Fruit fly (Drosophila melanogaster): ENCODE measurements around the gene CG7214.

Gene CG7214

dm6 chr2L:7775260-7775659 lies 30.6 kb upstream of the CG7214 start:
- TF ChIP-seq D (optimal IDR thresholded peaks at IDR 0.05): no peak
- no peak for TF ChIP-seq D (GFP tag; optimal IDR thresholded peaks at IDR 0.05)
- TF ChIP-seq ind (GFP tag; optimal IDR thresholded peaks at IDR 0.05): no peak
- TF ChIP-seq maf-S (GFP tag; optimal IDR thresholded peaks at IDR 0.05): no peak
- no peak for TF ChIP-seq CG9609 (GFP tag; optimal IDR thresholded peaks at IDR 0.05)
- no peak for TF ChIP-seq Awh (GFP tag; IDR thresholded peaks at IDR 0.05)
- no peak for TF ChIP-seq CG17568 (GFP tag; optimal IDR thresholded peaks at IDR 0.05)
- TF ChIP-seq so (GFP tag; IDR thresholded peaks at IDR 0.05): no peak
- no peak for TF ChIP-seq CG18476 (GFP tag; optimal IDR thresholded peaks at IDR 0.05)
- TF ChIP-seq CG12769 (tag; optimal IDR thresholded peaks at IDR 0.05): no peak
- no peak for TF ChIP-seq dan (GFP tag; IDR thresholded peaks at IDR 0.05)
- no peak for TF ChIP-seq CG3065 (GFP tag; optimal IDR thresholded peaks at IDR 0.05)
- TF ChIP-seq dysf (GFP tag; IDR thresholded peaks at IDR 0.05): no peak
- TF ChIP-seq bcd (GFP tag; optimal IDR thresholded peaks at IDR 0.05): no peak
- no peak for TF ChIP-seq br (optimal IDR thresholded peaks at IDR 0.05)
- TF ChIP-seq fd96Cb (tag; optimal IDR thresholded peaks at IDR 0.05): no peak
- TF ChIP-seq Kr (GFP tag; optimal IDR thresholded peaks at IDR 0.05): no peak
- TF ChIP-seq Hand (GFP tag; optimal IDR thresholded peaks at IDR 0.05): no peak

dm6 chr2L:7771891-7772290 lies 27.3 kb upstream of the CG7214 start:
- TF ChIP-seq CG6689 (GFP tag; IDR thresholded peaks at IDR 0.05) (0 out of 2 replicates have a peak, but pooled peaks have one; percentile 7), ase (GFP tag; IDR thresholded peaks at IDR 0.05) (peak; percentile 4; the same call in 1 of the 3 replicates), CG10654 (GFP tag; optimal IDR thresholded peaks at IDR 0.05) (no peak), twi (tag; optimal IDR thresholded peaks at IDR 0.05) (peak; percentile 78), slbo (GFP tag; IDR thresholded peaks at IDR 0.05) (peak; percentile 39), Rfx (GFP tag; IDR thresholded peaks at IDR 0.05) (peak; percentile 5; the same call in 1 of the 2 replicates), Optix (GFP tag; IDR thresholded peaks at IDR 0.05) (0 out of 3 replicates have a peak, but pooled peaks have one; percentile 12), bowl (GFP tag; IDR thresholded peaks at IDR 0.05) (0 out of 2 replicates have a peak, but pooled peaks have one; percentile 36), CG17568 (GFP tag; optimal IDR thresholded peaks at IDR 0.05) (peak; percentile 60), CG11456 (GFP tag; IDR thresholded peaks at IDR 0.05) (0 out of 3 replicates have a peak, but pooled peaks have one; percentile 22), Dfd (GFP tag; optimal IDR thresholded peaks at IDR 0.05) (no peak), disco-r (GFP tag; optimal IDR thresholded peaks at IDR 0.05) (no peak), CG11560 (tag; IDR thresholded peaks at IDR 0.05) (0 out of 3 replicates have a peak, but pooled peaks have one; percentile 8), sr (GFP tag; IDR thresholded peaks at IDR 0.05) (0 out of 3 replicates have a peak, but pooled peaks have one; percentile 33), CG12155 (GFP tag; optimal IDR thresholded peaks at IDR 0.05) (no peak)

- TF ChIP-seq NC2α (GFP tag; optimal IDR thresholded peaks at IDR 0.05): no peak
- TF ChIP-seq ham (GFP tag; IDR thresholded peaks at IDR 0.05): no peak
- no peak for TF ChIP-seq dati (GFP tag; IDR thresholded peaks at IDR 0.05)
- TF ChIP-seq zf30C (GFP tag; optimal IDR thresholded peaks at IDR 0.05): no peak
- peak; percentile 90 for TF ChIP-seq Deaf1 (tag; optimal IDR thresholded peaks at IDR 0.05)
- no peak for TF ChIP-seq CG16863 (GFP tag; optimal IDR thresholded peaks at IDR 0.05)
- no peak for TF ChIP-seq Ets97D (GFP tag; optimal IDR thresholded peaks at IDR 0.05)
- TF ChIP-seq mam (GFP tag; optimal IDR thresholded peaks at IDR 0.05): no peak
- TF ChIP-seq CG1647 (GFP tag; optimal IDR thresholded peaks at IDR 0.05): no peak
- no peak for TF ChIP-seq Hr51 (GFP tag; optimal IDR thresholded peaks at IDR 0.05)
- no peak for TF ChIP-seq CG11695 (GFP tag; IDR thresholded peaks at IDR 0.05)
- no peak for TF ChIP-seq sc (optimal IDR thresholded peaks at IDR 0.05)
- TF ChIP-seq sc (GFP tag; optimal IDR thresholded peaks at IDR 0.05): no peak
- TF ChIP-seq CG4404 (GFP tag; IDR thresholded peaks at IDR 0.05): no peak
- TF ChIP-seq Neu2 (GFP tag; optimal IDR thresholded peaks at IDR 0.05; ENCODE audit: borderline replicate concordance): no peak
- TF ChIP-seq Ets65A (GFP tag): peak; percentile 23
- no peak for TF ChIP-seq CG10209 (GFP tag; optimal IDR thresholded peaks at IDR 0.05)
- no peak for TF ChIP-seq CG12219 (GFP tag; optimal IDR thresholded peaks at IDR 0.05)
- no peak for TF ChIP-seq dan (GFP tag; IDR thresholded peaks at IDR 0.05)
- TF ChIP-seq CG31388 (GFP tag; optimal IDR thresholded peaks at IDR 0.05): no peak
- TF ChIP-seq klu (GFP tag; IDR thresholded peaks at IDR 0.05): no peak
- TF ChIP-seq ttk (GFP tag; IDR thresholded peaks at IDR 0.05): no peak
These were observed 22.7 kb upstream of the CG7214 start, which contains the start of gene CG7191 for dm6 chr2L:7767328-7767727. Gene CG7191, plus strand, starts transcription at chr2L:7767628.

Measured in whole organism, embryonic.